Fruit fly (Drosophila melanogaster): ENCODE measurements around the gene CG7781.

The CG7781 gene

DNA sequence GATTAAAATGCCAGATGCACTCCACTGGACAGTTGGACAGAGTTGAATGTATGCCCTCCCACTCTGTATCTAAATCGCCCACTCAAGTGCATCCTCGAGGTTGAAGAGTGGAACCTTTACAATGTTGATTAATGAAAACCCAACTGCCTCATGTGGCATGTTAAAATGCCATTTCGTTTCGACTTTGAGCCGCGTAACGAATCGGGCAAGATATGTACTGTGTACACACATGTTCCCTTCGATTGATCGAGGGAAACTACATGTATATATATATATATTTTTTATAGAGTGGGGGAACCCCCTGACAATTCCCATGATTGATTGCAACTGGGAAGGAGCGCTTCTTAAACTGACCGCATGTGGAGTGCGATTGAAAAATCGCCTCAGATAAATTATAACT is 37.1 kb downstream of the CG7781 start:
- TF ChIP-seq Eip78C (GFP tag), result peak; percentile 42
- no peak for TF ChIP-seq topi (GFP tag; optimal IDR thresholded peaks at IDR 0.05)

DNA sequence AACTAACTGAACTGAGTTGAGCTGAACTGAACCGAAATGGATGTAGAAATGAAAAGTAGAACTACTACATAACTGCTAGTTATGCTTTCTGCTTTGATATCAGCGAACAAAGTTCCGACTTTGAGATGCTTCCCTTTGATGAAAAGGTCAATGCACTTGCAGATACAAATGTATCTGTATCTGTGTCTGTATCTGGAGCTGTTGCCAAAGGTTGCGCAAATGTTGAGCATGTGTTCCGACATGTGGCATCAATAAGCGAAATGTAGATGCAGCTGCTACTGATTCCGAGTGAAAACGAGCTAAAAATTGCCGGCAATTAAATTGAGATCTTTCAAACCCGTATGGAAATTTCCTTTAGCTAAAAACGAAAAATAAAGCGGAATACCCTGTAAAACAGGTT is 38.6 kb downstream of the CG7781 start:
- TF ChIP-seq net (GFP tag; optimal IDR thresholded peaks at IDR 0.05), result peak; percentile 12
- TF ChIP-seq Gug (GFP tag; IDR thresholded peaks at IDR 0.05), result no peak

dm6 chr2L:8284913-8285619 is 40.1 kb downstream of the CG7781 start:
- peak; percentile 82 for TF ChIP-seq svp (GFP tag)
- TF ChIP-seq Ets96B (tag; optimal IDR thresholded peaks at IDR 0.05), result no peak
- no peak for TF ChIP-seq CG6854 (GFP tag; optimal IDR thresholded peaks at IDR 0.05)
- TF ChIP-seq fd59A (GFP tag; optimal IDR thresholded peaks at IDR 0.05), result no peak
- TF ChIP-seq eg (GFP tag; IDR thresholded peaks at IDR 0.05), result peak; percentile 23; the same call in 1 of the 3 replicates
- TF ChIP-seq ss (GFP tag; optimal IDR thresholded peaks at IDR 0.05), result peak in 1 of 2 experiments; percentile 4
- TF ChIP-seq achi (GFP tag; optimal IDR thresholded peaks at IDR 0.05), result peak; percentile 32
- TF ChIP-seq CG9139 (GFP tag; optimal IDR thresholded peaks at IDR 0.05), result no peak
- no peak for TF ChIP-seq Smox (GFP tag; optimal IDR thresholded peaks at IDR 0.05)
- no peak for TF ChIP-seq lz (GFP tag; optimal IDR thresholded peaks at IDR 0.05)
- no peak for TF ChIP-seq CG10669 (GFP tag; optimal IDR thresholded peaks at IDR 0.05)
- TF ChIP-seq Blimp-1 (GFP tag; optimal IDR thresholded peaks at IDR 0.05), result no peak
- TF ChIP-seq Eip93F (GFP tag; optimal IDR thresholded peaks at IDR 0.05), result no peak
- no peak for TF ChIP-seq CG7368 (GFP tag; optimal IDR thresholded peaks at IDR 0.05)
- no peak for TF ChIP-seq fd85E (GFP tag; optimal IDR thresholded peaks at IDR 0.05)
- TF ChIP-seq Sox14 (GFP tag; optimal IDR thresholded peaks at IDR 0.05), result no peak
- TF ChIP-seq CG11762 (GFP tag; optimal IDR thresholded peaks at IDR 0.05; ENCODE audit: insufficient read depth), result no peak
- TF ChIP-seq dac (GFP tag; optimal IDR thresholded peaks at IDR 0.05), result no peak
- peak; percentile 34 for TF ChIP-seq Sox102F (GFP tag; optimal IDR thresholded peaks at IDR 0.05)
- TF ChIP-seq CG1621 (tag; optimal IDR thresholded peaks at IDR 0.05), result no peak
- no peak for TF ChIP-seq CG6808 (GFP tag; optimal IDR thresholded peaks at IDR 0.05)
- peak; percentile 29 for TF ChIP-seq Hr4 (GFP tag; optimal IDR thresholded peaks at IDR 0.05)
- peak; percentile 4 for TF ChIP-seq pdm3 (GFP tag; optimal IDR thresholded peaks at IDR 0.05)
- peak; percentile 26 for TF ChIP-seq Met (GFP tag; optimal IDR thresholded peaks at IDR 0.05)
- TF ChIP-seq Eip78C (GFP tag), result peak; percentile 77
- peak; percentile 17 for TF ChIP-seq topi (GFP tag; optimal IDR thresholded peaks at IDR 0.05)
- no peak for TF ChIP-seq CG11294 (GFP tag; IDR thresholded peaks at IDR 0.05)
- TF ChIP-seq Lpt (GFP tag; optimal IDR thresholded peaks at IDR 0.05), result no peak
- no peak for TF ChIP-seq salr (GFP tag; optimal IDR thresholded peaks at IDR 0.05)
- TF ChIP-seq OdsH (GFP tag; optimal IDR thresholded peaks at IDR 0.05), result no peak
- TF ChIP-seq CG8119 (GFP tag; IDR thresholded peaks at IDR 0.05), result peak; percentile 32; the same call in 1 of the 3 replicates
- no peak for TF ChIP-seq CG4318 (GFP tag; optimal IDR thresholded peaks at IDR 0.05)
- no peak for TF ChIP-seq cyc (GFP tag; optimal IDR thresholded peaks at IDR 0.05)
- TF ChIP-seq Sox15 (GFP tag; optimal IDR thresholded peaks at IDR 0.05), result no peak
- no peak for TF ChIP-seq CG3032 (tag; optimal IDR thresholded peaks at IDR 0.05)
- TF ChIP-seq esn (GFP tag; optimal IDR thresholded peaks at IDR 0.05), result peak; percentile 5
- TF ChIP-seq CG6276 (GFP tag; optimal IDR thresholded peaks at IDR 0.05), result peak; percentile 31
- peak; percentile 48 for TF ChIP-seq CG32006 (GFP tag; optimal IDR thresholded peaks at IDR 0.05)
- no peak for TF ChIP-seq CG31627 (GFP tag; optimal IDR thresholded peaks at IDR 0.05)
- TF ChIP-seq net (GFP tag; optimal IDR thresholded peaks at IDR 0.05), result peak; percentile 11
- TF ChIP-seq CG6163 (GFP tag; IDR thresholded peaks at IDR 0.05), result peak; percentile 52; the same call in 1 of the 3 replicates
- TF ChIP-seq CG10631 (GFP tag; optimal IDR thresholded peaks at IDR 0.05), result no peak
- TF ChIP-seq spab (GFP tag; optimal IDR thresholded peaks at IDR 0.05), result no peak
- TF ChIP-seq vri (GFP tag; optimal IDR thresholded peaks at IDR 0.05), result no peak
- peak; percentile 13 for TF ChIP-seq Hr39 (GFP tag; optimal IDR thresholded peaks at IDR 0.05)
- no peak for TF ChIP-seq CG3919 (GFP tag; optimal IDR thresholded peaks at IDR 0.05)

Measured in whole organism, prepupa.